ENCODE assay signal across 2 fruit fly cellular contexts in the genomic region with DNA sequence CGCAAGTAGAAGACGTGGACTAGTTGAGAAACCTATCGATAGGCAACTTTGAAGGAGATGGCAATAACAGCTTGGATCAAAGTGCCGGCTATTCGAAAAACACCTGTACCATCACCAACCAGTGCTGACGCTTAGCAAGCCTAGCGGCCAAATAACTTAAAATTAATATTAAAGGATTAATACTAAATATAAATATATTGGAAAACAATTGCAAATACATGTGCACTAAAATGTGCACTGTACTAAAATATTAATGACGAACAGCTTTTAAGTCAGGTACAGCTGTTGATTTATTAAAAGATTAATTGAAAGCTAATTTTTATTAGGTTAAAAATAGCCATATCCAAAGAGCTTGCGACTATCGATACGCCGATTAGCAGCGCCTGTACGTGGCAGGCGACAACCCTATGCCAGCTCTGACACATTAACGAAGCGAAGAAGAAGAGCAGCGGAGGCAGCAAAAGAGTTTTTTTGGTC.
TF ChIP-seq lines count a peak whose summit lies in the region.

TSS of gene CG9302 (minus strand) at position 51 of the 477 bp plus-strand sequence.
TSS of gene beta'COP (plus strand) at position 415 of the 477 bp plus-strand sequence.

TF ChIP-seq in whole organism, embryonic, 481 proteins besides CTCF, POLR2A, EP300 and RAD21 (continued from another document and continues in another):
- TF ChIP-seq Abd-B (GFP tag; optimal IDR thresholded peaks at IDR 0.05; lab: Kevin White, UChicago) = peak; percentile 91
- peak; percentile 39 for TF ChIP-seq CG18764 (GFP tag; optimal IDR thresholded peaks at IDR 0.05; lab: Kevin White, UChicago)
- peak; percentile 39 for TF ChIP-seq chn (GFP tag; optimal IDR thresholded peaks at IDR 0.05; lab: Kevin White, UChicago)
- TF ChIP-seq CG7786 (GFP tag; optimal IDR thresholded peaks at IDR 0.05; lab: Kevin White, UChicago) = peak; percentile 48
- no peak for TF ChIP-seq Optix (GFP tag; IDR thresholded peaks at IDR 0.05; lab: Robert Waterston, UW)
- peak; percentile 25 for TF ChIP-seq CG1647 (GFP tag; optimal IDR thresholded peaks at IDR 0.05; lab: Kevin White, UChicago)
- no peak for TF ChIP-seq CG10274 (GFP tag; optimal IDR thresholded peaks at IDR 0.05; lab: Kevin White, UChicago)
- TF ChIP-seq prd (optimal IDR thresholded peaks at IDR 0.05; lab: Kevin White, UChicago) = no peak
- TF ChIP-seq prd (GFP tag; IDR thresholded peaks at IDR 0.05; lab: Robert Waterston, UW) = peak; percentile 75; the same call in 2 of the 3 replicates
- TF ChIP-seq CG15011 (GFP tag; optimal IDR thresholded peaks at IDR 0.05; lab: Kevin White, UChicago) = no peak
- no peak for TF ChIP-seq nom (GFP tag; optimal IDR thresholded peaks at IDR 0.05; lab: Kevin White, UChicago)
- peak; percentile 79 for TF ChIP-seq Nf-YC (tag; optimal IDR thresholded peaks at IDR 0.05; lab: Kevin White, UChicago)
- TF ChIP-seq CG17361 (GFP tag; IDR thresholded peaks at IDR 0.05; lab: Robert Waterston, UW) = peak; percentile 90
- TF ChIP-seq CG12155 (GFP tag; optimal IDR thresholded peaks at IDR 0.05; lab: Kevin White, UChicago) = peak; percentile 77
- peak; percentile 58; the same call in 1 of the 2 replicates for TF ChIP-seq CG6272 (GFP tag; IDR thresholded peaks at IDR 0.05; lab: Robert Waterston, UW)
- TF ChIP-seq D (optimal IDR thresholded peaks at IDR 0.05; lab: Kevin White, UChicago) = no peak
- TF ChIP-seq D (GFP tag; optimal IDR thresholded peaks at IDR 0.05; lab: Kevin White, UChicago) = peak; percentile 32
- peak; percentile 56 for TF ChIP-seq croc (GFP tag; conservative IDR thresholded peaks at IDR 0.05; lab: Robert Waterston, UW)
- peak; percentile 69 for TF ChIP-seq NfI (GFP tag; optimal IDR thresholded peaks at IDR 0.05; lab: Kevin White, UChicago)
- TF ChIP-seq ewg (GFP tag; optimal IDR thresholded peaks at IDR 0.05; lab: Kevin White, UChicago) = peak; percentile 47
- peak; percentile 68; the same call in 2 of the 3 replicates for TF ChIP-seq dysf (GFP tag; IDR thresholded peaks at IDR 0.05; lab: Robert Waterston, UW)
- TF ChIP-seq Bgb (GFP tag; IDR thresholded peaks at IDR 0.05; lab: Robert Waterston, UW; ENCODE audit: partially characterized antibody) = peak; percentile 62
- TF ChIP-seq Stat92E (GFP tag; optimal IDR thresholded peaks at IDR 0.05; lab: Kevin White, UChicago) = peak in 1 of 3 experiments; percentile 58
- peak; percentile 32 for TF ChIP-seq CG9797 (GFP tag; optimal IDR thresholded peaks at IDR 0.05; lab: Kevin White, UChicago)
- no peak for TF ChIP-seq zf30C (GFP tag; optimal IDR thresholded peaks at IDR 0.05; lab: Kevin White, UChicago)
- TF ChIP-seq CG4730 (GFP tag; IDR thresholded peaks at IDR 0.05; lab: Robert Waterston, UW) = no peak
- no peak for TF ChIP-seq Kr (GFP tag; optimal IDR thresholded peaks at IDR 0.05; lab: Kevin White, UChicago)
- TF ChIP-seq CHES-1-like (GFP tag; optimal IDR thresholded peaks at IDR 0.05; lab: Kevin White, UChicago) = peak; percentile 59
- TF ChIP-seq CG10959 (GFP tag; IDR thresholded peaks at IDR 0.05; lab: Robert Waterston, UW) = no peak
- peak; percentile 58 for TF ChIP-seq unpg (GFP tag; optimal IDR thresholded peaks at IDR 0.05; lab: Kevin White, UChicago)
- peak; percentile 50 for TF ChIP-seq CG8388 (GFP tag; optimal IDR thresholded peaks at IDR 0.05; lab: Kevin White, UChicago)
- no peak; the same call in 1 of the 2 replicates for TF ChIP-seq sna (GFP tag; IDR thresholded peaks at IDR 0.05; lab: Robert Waterston, UW; ENCODE audit: partially characterized antibody)
- TF ChIP-seq run (tag; optimal IDR thresholded peaks at IDR 0.05; lab: Kevin White, UChicago) = no peak
- TF ChIP-seq CG11093 (GFP tag; IDR thresholded peaks at IDR 0.05; lab: Robert Waterston, UW) = peak; percentile 44; the same call in 1 of the 3 replicates
- no peak for TF ChIP-seq otp (GFP tag; IDR thresholded peaks at IDR 0.05; lab: Robert Waterston, UW)
- TF ChIP-seq zen2 (GFP tag; IDR thresholded peaks at IDR 0.05; lab: Robert Waterston, UW; ENCODE audit: partially characterized antibody) = no peak; the same call in 2 of the 3 replicates
- TF ChIP-seq da (GFP tag; optimal IDR thresholded peaks at IDR 0.05; lab: Kevin White, UChicago) = no peak
- no peak for TF ChIP-seq CG6813 (GFP tag; optimal IDR thresholded peaks at IDR 0.05; lab: Kevin White, UChicago)
- TF ChIP-seq dmrt11E (tag; optimal IDR thresholded peaks at IDR 0.05; lab: Kevin White, UChicago) = peak; percentile 67
- TF ChIP-seq CG11560 (tag; IDR thresholded peaks at IDR 0.05; lab: Robert Waterston, UW) = 0 out of 3 replicates have a peak, but pooled peaks have one; percentile 16
- no peak for TF ChIP-seq Sox100B (GFP tag; optimal IDR thresholded peaks at IDR 0.05; lab: Kevin White, UChicago)
- TF ChIP-seq caup (GFP tag; optimal IDR thresholded peaks at IDR 0.05; lab: Kevin White, UChicago; ENCODE audit: severe bottlenecking) = peak; percentile 48
- TF ChIP-seq mirr (GFP tag; optimal IDR thresholded peaks at IDR 0.05; lab: Kevin White, UChicago) = no peak
- TF ChIP-seq CG16815 (GFP tag; optimal IDR thresholded peaks at IDR 0.05; lab: Kevin White, UChicago) = peak; percentile 65
- no peak for TF ChIP-seq CG15269 (tag; optimal IDR thresholded peaks at IDR 0.05; lab: Kevin White, UChicago)
- TF ChIP-seq Oaz (GFP tag; IDR thresholded peaks at IDR 0.05; lab: Robert Waterston, UW) = no peak
- no peak for TF ChIP-seq cad (GFP tag; optimal IDR thresholded peaks at IDR 0.05; lab: Kevin White, UChicago)
- TF ChIP-seq MESR4 (GFP tag; optimal IDR thresholded peaks at IDR 0.05; lab: Kevin White, UChicago) = no peak
- no peak for TF ChIP-seq CG17612 (GFP tag; IDR thresholded peaks at IDR 0.05; lab: Robert Waterston, UW)
- TF ChIP-seq Ets97D (GFP tag; optimal IDR thresholded peaks at IDR 0.05; lab: Kevin White, UChicago) = peak; percentile 45
- TF ChIP-seq E2f2 (GFP tag; IDR thresholded peaks at IDR 0.05; lab: Robert Waterston, UW) = 0 out of 2 replicates have a peak, but pooled peaks have one; percentile 22
- TF ChIP-seq CG11504 (tag; optimal IDR thresholded peaks at IDR 0.05; lab: Kevin White, UChicago) = no peak
- TF ChIP-seq CG3281 (GFP tag; optimal IDR thresholded peaks at IDR 0.05; lab: Kevin White, UChicago) = peak; percentile 81
- no peak for TF ChIP-seq gsb (GFP tag; IDR thresholded peaks at IDR 0.05; lab: Robert Waterston, UW)
- peak; percentile 73; the same call in 1 of the 2 replicates for TF ChIP-seq klu (GFP tag; IDR thresholded peaks at IDR 0.05; lab: Robert Waterston, UW)
- no peak for TF ChIP-seq kni (GFP tag; optimal IDR thresholded peaks at IDR 0.05; lab: Kevin White, UChicago)
- TF ChIP-seq CG4820 (GFP tag; optimal IDR thresholded peaks at IDR 0.05; lab: Kevin White, UChicago) = peak; percentile 46
- TF ChIP-seq CG10979 (tag; optimal IDR thresholded peaks at IDR 0.05; lab: Kevin White, UChicago) = peak; percentile 55
- TF ChIP-seq Ravus (GFP tag; IDR thresholded peaks at IDR 0.05; lab: Robert Waterston, UW) = no peak
- TF ChIP-seq fd96Cb (tag; optimal IDR thresholded peaks at IDR 0.05; lab: Kevin White, UChicago) = peak; percentile 51
- TF ChIP-seq Sry-δ (GFP tag; optimal IDR thresholded peaks at IDR 0.05; lab: Kevin White, UChicago) = peak; percentile 85

TF ChIP-seq in whole organism, prepupa, 60 proteins besides CTCF, POLR2A, EP300 and RAD21 (continued from another document):
- no peak for TF ChIP-seq CG6276 (GFP tag; optimal IDR thresholded peaks at IDR 0.05; lab: Kevin White, UChicago)
- no peak for TF ChIP-seq fd85E (GFP tag; optimal IDR thresholded peaks at IDR 0.05; lab: Kevin White, UChicago)
- no peak for TF ChIP-seq CG15336 (GFP tag; IDR thresholded peaks at IDR 0.05; lab: Robert Waterston, UW)
- TF ChIP-seq CG3919 (GFP tag; optimal IDR thresholded peaks at IDR 0.05; lab: Kevin White, UChicago) = no peak
- no peak for TF ChIP-seq Eip78C (GFP tag; lab: Kevin White, UChicago)
- no peak for TF ChIP-seq CG32006 (GFP tag; optimal IDR thresholded peaks at IDR 0.05; lab: Kevin White, UChicago)
- TF ChIP-seq topi (GFP tag; optimal IDR thresholded peaks at IDR 0.05; lab: Kevin White, UChicago) = no peak
- no peak for TF ChIP-seq dac (GFP tag; optimal IDR thresholded peaks at IDR 0.05; lab: Kevin White, UChicago)
- no peak for TF ChIP-seq ss (GFP tag; optimal IDR thresholded peaks at IDR 0.05; lab: Kevin White, UChicago)
- TF ChIP-seq Hr4 (GFP tag; optimal IDR thresholded peaks at IDR 0.05; lab: Kevin White, UChicago) = no peak
- no peak for TF ChIP-seq CG1621 (tag; optimal IDR thresholded peaks at IDR 0.05; lab: Kevin White, UChicago)
